Fruit fly (Drosophila melanogaster) whole organism, embryonic: Measurements from ENCODE around the gene Syp.

Experiments
- Asciz ChIP-seq: fragments of 200-800 bp; sonication (Bioruptor generic); optimal IDR thresholded peaks from 2 replicates; lab custom pipeline; 2017; ENCODE audit warnings: missing biosample characterization, mild to moderate bottlenecking, missing genetic modification characterization, missing genetic modification reagents
- CG12744 ChIP-seq: fragments of 200-800 bp; sonication (Bioruptor generic); optimal IDR thresholded peaks from 2 replicates; lab custom pipeline; 2016; ENCODE audit warnings: missing biosample characterization, missing genetic modification characterization
- CG1792 ChIP-seq: fragments of 200-800 bp; sonication (Bioruptor generic); optimal IDR thresholded peaks from 2 replicates; lab custom pipeline; 2016; ENCODE audit warnings: missing biosample characterization, missing genetic modification characterization
- CG31388 ChIP-seq: fragments of 200-800 bp; sonication (Bioruptor generic); optimal IDR thresholded peaks from 2 replicates; lab custom pipeline; 2016; ENCODE audit warnings: missing biosample characterization, missing genetic modification characterization
- CG6854 ChIP-seq: fragments of 200-800 bp; sonication (Bioruptor generic); optimal IDR thresholded peaks from 3 replicates; lab custom pipeline; 2017; ENCODE audit warnings: missing biosample characterization, mild to moderate bottlenecking, missing genetic modification characterization
- Dp ChIP-seq: fragments of 200-800 bp; sonication (Bioruptor generic); optimal IDR thresholded peaks from 2 replicates; lab custom pipeline; 2018; ENCODE audit warnings: missing biosample characterization, mild to moderate bottlenecking, missing genetic modification characterization, moderate library complexity
- Gsc ChIP-seq: fragments of 200-800 bp; sonication (Bioruptor generic); IDR thresholded peaks from 2 replicates; pipeline ENCODE4 v1.3.6; 2022; ENCODE audit warnings: missing biosample characterization, missing genetic modification characterization
- Lpt ChIP-seq: fragments of >200 bp; optimal IDR thresholded peaks from 2 replicates; lab custom pipeline; 2018; ENCODE audit warnings: missing biosample characterization, missing genetic modification characterization
- ap ChIP-seq: fragments of 200-800 bp; sonication (Bioruptor generic); IDR thresholded peaks from 2 replicates; pipeline ENCODE4 v1.3.6; 2022; ENCODE audit warnings: missing biosample characterization, missing genetic modification characterization
- dmrt99B ChIP-seq: fragments of 200-800 bp; sonication (Bioruptor generic); optimal IDR thresholded peaks from 2 replicates; lab custom pipeline; 2018; ENCODE audit warnings: missing biosample characterization, mild to moderate bottlenecking, missing genetic modification characterization, moderate library complexity
- fru ChIP-seq: fragments of >200 bp; optimal IDR thresholded peaks from 2 replicates; lab custom pipeline; 2017
- kay ChIP-seq: fragments of 200-800 bp; sonication (Bioruptor generic); optimal IDR thresholded peaks from 2 replicates; lab custom pipeline; 2016; ENCODE audit warnings: missing biosample characterization, missing genetic modification characterization
- sens ChIP-seq: fragments of 200-800 bp; sonication (Bioruptor generic); peaks from one replicate; lab custom pipeline; 2016; ENCODE audit warnings: missing biosample characterization, missing genetic modification characterization

DNA sequence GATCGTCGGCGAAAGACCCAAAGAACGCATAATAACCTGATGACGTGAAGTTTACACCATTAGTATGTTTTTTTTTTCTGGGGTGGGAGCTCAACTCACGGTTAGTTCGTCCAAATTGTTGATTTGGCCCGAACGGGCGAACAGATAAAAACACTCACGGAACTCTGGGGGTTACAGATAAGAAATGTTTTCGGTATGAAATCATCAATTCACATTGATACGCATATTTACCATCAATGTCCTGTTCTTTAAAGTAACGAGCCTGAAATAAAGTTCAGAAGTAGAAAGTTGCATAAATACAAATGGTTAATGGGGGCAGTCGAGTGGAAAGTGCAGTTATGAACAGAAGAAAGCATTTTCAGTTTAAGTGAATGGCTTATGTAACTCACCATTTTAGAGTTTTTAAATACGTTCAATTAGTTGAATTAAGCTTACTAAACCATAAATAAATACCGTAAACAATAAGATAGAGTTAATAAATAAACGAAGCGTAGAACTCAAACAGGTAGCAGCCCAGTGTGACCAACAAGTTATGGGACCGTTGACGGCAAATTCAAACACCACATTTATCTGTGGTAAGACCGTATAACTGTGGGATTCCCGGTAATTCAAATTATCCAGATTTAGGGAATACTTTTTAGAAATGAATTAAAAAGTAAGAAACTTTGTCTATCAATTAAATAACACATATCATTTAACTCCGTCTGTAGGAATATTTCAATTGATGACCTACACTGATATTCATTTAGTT is 67.3 kb downstream of the Syp start, which contains the start of gene CG17272:
- no peak for TF ChIP-seq CG6854 (GFP tag; lab: Kevin White, UChicago)
- no peak for TF ChIP-seq Lpt
- peak; percentile 57 for TF ChIP-seq Dp
- TF ChIP-seq sens (GFP tag; lab: Kevin White, UChicago): peak; percentile 92
- no peak for TF ChIP-seq kay (GFP tag; lab: Kevin White, UChicago)
- TF ChIP-seq ap (GFP tag; lab: Robert Waterston, UW): no peak
- TF ChIP-seq CG31388 (GFP tag; lab: Kevin White, UChicago): no peak
- no peak for TF ChIP-seq Asciz (GFP tag; lab: Kevin White, UChicago)
- no peak for TF ChIP-seq fru
- TF ChIP-seq dmrt99B: no peak
- TF ChIP-seq Gsc (GFP tag; lab: Robert Waterston, UW): no peak
- TF ChIP-seq CG12744 (GFP tag; lab: Kevin White, UChicago): no peak
- TF ChIP-seq CG1792 (GFP tag; lab: Kevin White, UChicago): no peak
